Fruit fly (Drosophila melanogaster) whole organism, embryonic: ENCODE measurements around the gene CG17198.

Experiments used
- ATbp ChIP-seq: fragments of 200-800 bp; sonication (Bioruptor generic); optimal IDR thresholded peaks from 2 replicates; lab custom pipeline; 2017; ENCODE audit warnings: missing biosample characterization, mild to moderate bottlenecking, missing genetic modification characterization, missing genetic modification reagents
- Abd-B ChIP-seq: fragments of 200-800 bp; sonication (Bioruptor generic); optimal IDR thresholded peaks from 2 replicates; lab custom pipeline; 2018; ENCODE audit warnings: missing biosample characterization, mild to moderate bottlenecking, missing genetic modification characterization, moderate library complexity
- CG10267 ChIP-seq: fragments of 200-800 bp; sonication (Bioruptor generic); optimal IDR thresholded peaks from 2 replicates; lab custom pipeline; 2018; ENCODE audit warnings: missing biosample characterization, mild to moderate bottlenecking, missing genetic modification characterization, moderate library complexity
- CG12071 ChIP-seq: fragments of 200-800 bp; sonication (Bioruptor generic); optimal IDR thresholded peaks from 3 replicates; lab custom pipeline; 2018; ENCODE audit warnings: missing biosample characterization, mild to moderate bottlenecking, missing genetic modification characterization
- CG14667 ChIP-seq: fragments of 200-800 bp; sonication (Bioruptor generic); IDR thresholded peaks from 2 replicates; pipeline ENCODE4 v1.3.6; 2022; ENCODE audit warnings: missing biosample characterization, missing genetic modification characterization
- CG14860 ChIP-seq: fragments of 200-800 bp; sonication (Bioruptor generic); IDR thresholded peaks from 3 replicates; pipeline ENCODE4 v1.3.6; 2022; ENCODE audit warnings: missing biosample characterization, missing genetic modification characterization; ENCODE audit not compliant: partially characterized antibody
- CG16863 ChIP-seq: fragments of 200-800 bp; sonication (Bioruptor generic); optimal IDR thresholded peaks from 3 replicates; lab custom pipeline; 2016; ENCODE audit warnings: missing biosample characterization, missing genetic modification characterization
- CG17359 ChIP-seq: fragments of 200-800 bp; sonication (Bioruptor generic); optimal IDR thresholded peaks from 3 replicates; lab custom pipeline; 2018; ENCODE audit warnings: missing biosample characterization, mild to moderate bottlenecking, missing genetic modification characterization, moderate library complexity
- CG1792 ChIP-seq: fragments of 200-800 bp; sonication (Bioruptor generic); optimal IDR thresholded peaks from 2 replicates; lab custom pipeline; 2016; ENCODE audit warnings: missing biosample characterization, missing genetic modification characterization
- CG3281 ChIP-seq: fragments of 200-800 bp; sonication (Bioruptor generic); optimal IDR thresholded peaks from 3 replicates; lab custom pipeline; 2017; ENCODE audit warnings: missing biosample characterization, mild to moderate bottlenecking, missing genetic modification characterization
- CG34422 ChIP-seq: fragments of 200-800 bp; sonication (Bioruptor generic); IDR thresholded peaks from 3 replicates; pipeline ENCODE4 v1.3.6; 2022; ENCODE audit warnings: missing biosample characterization, missing genetic modification characterization
- CG4424 ChIP-seq: fragments of 200-800 bp; sonication (Bioruptor generic); optimal IDR thresholded peaks from 3 replicates; lab custom pipeline; 2016; ENCODE audit warnings: missing biosample characterization, missing genetic modification characterization
- CG4617 ChIP-seq: fragments of 200-800 bp; sonication (Bioruptor generic); optimal IDR thresholded peaks from 3 replicates; lab custom pipeline; 2016; ENCODE audit warnings: missing biosample characterization, missing genetic modification characterization, borderline replicate concordance
- CG4854 ChIP-seq: fragments of 200-800 bp; sonication (Bioruptor generic); optimal IDR thresholded peaks from 2 replicates; lab custom pipeline; 2016; ENCODE audit warnings: missing biosample characterization, missing genetic modification characterization, inconsistent platforms
- CG5180 ChIP-seq: fragments of 200-800 bp; sonication (Bioruptor generic); optimal IDR thresholded peaks from 3 replicates; lab custom pipeline; 2017; ENCODE audit warnings: missing biosample characterization, missing genetic modification characterization, mild to moderate bottlenecking, moderate library complexity, missing genetic modification reagents
- CG6765 ChIP-seq: fragments of 200-800 bp; sonication (Bioruptor generic); optimal IDR thresholded peaks from 3 replicates; lab custom pipeline; 2017; ENCODE audit warnings: missing biosample characterization, mild to moderate bottlenecking, missing genetic modification characterization
- CG8281 ChIP-seq: fragments of 200-800 bp; sonication (Bioruptor generic); optimal IDR thresholded peaks from 2 replicates; lab custom pipeline; 2018; ENCODE audit warnings: missing biosample characterization, mild to moderate bottlenecking, missing genetic modification characterization, moderate library complexity
- CG9727 ChIP-seq: fragments of 200-800 bp; sonication (Bioruptor generic); optimal IDR thresholded peaks from 3 replicates; lab custom pipeline; 2017; ENCODE audit warnings: missing biosample characterization, mild to moderate bottlenecking, missing genetic modification characterization
- CG9932 ChIP-seq: fragments of 200-800 bp; sonication (Bioruptor generic); IDR thresholded peaks from 2 replicates; pipeline ENCODE4 v1.3.6; 2022; ENCODE audit warnings: missing biosample characterization, missing genetic modification characterization
- Dad ChIP-seq: fragments of 200-800 bp; sonication (Bioruptor generic); optimal IDR thresholded peaks from 3 replicates; lab custom pipeline; 2016; ENCODE audit warnings: missing biosample characterization, missing genetic modification characterization
- Dek ChIP-seq: fragments of 200-800 bp; sonication (Bioruptor generic); optimal IDR thresholded peaks from 3 replicates; lab custom pipeline; 2019; ENCODE audit warnings: missing biosample characterization, mild to moderate bottlenecking, missing genetic modification characterization, moderate library complexity
- Dip3 ChIP-seq: fragments of 200-800 bp; sonication (Bioruptor generic); optimal IDR thresholded peaks from 3 replicates; lab custom pipeline; 2016; ENCODE audit warnings: missing biosample characterization, missing genetic modification characterization
- Drgx ChIP-seq: fragments of 200-800 bp; sonication (Bioruptor generic); IDR thresholded peaks from 2 replicates; pipeline ENCODE4 v1.3.6; 2022; ENCODE audit warnings: missing biosample characterization, missing genetic modification characterization
- GATAe ChIP-seq: fragments of 200-800 bp; sonication (Bioruptor generic); conservative IDR thresholded peaks from 2 replicates; pipeline ENCODE4 v1.3.6; 2022; ENCODE audit warnings: missing biosample characterization, missing genetic modification characterization
- MESR4 ChIP-seq: fragments of 200-800 bp; sonication (Bioruptor generic); optimal IDR thresholded peaks from 2 replicates; lab custom pipeline; 2018; ENCODE audit warnings: missing biosample characterization, mild to moderate bottlenecking, missing genetic modification characterization, moderate library complexity
- Meics ChIP-seq: fragments of 200-800 bp; sonication (Bioruptor generic); optimal IDR thresholded peaks from 2 replicates; lab custom pipeline; 2017; ENCODE audit warnings: missing biosample characterization, mild to moderate bottlenecking, missing genetic modification characterization
- Nf-YC ChIP-seq: fragments of 200-800 bp; optimal IDR thresholded peaks from 3 replicates; lab custom pipeline; 2019; ENCODE audit warnings: missing biosample characterization, mild to moderate bottlenecking, missing genetic modification characterization, moderate library complexity
- NfI ChIP-seq: fragments of 200-800 bp; sonication (Bioruptor generic); optimal IDR thresholded peaks from 3 replicates; lab custom pipeline; 2018; ENCODE audit warnings: missing biosample characterization, mild to moderate bottlenecking, missing genetic modification characterization, moderate library complexity
- Pdp1 ChIP-seq, 2 experiments: fragments of 200-800 bp; sonication (Bioruptor generic); optimal IDR thresholded peaks; 3 replicates each; lab custom pipeline; 2016; ENCODE audit warnings: missing biosample characterization in 2 of 2, missing genetic modification characterization in 2 of 2, mild to moderate bottlenecking in 1 of 2, moderate library complexity in 1 of 2
- Sox100B ChIP-seq: fragments of 200-800 bp; sonication (Bioruptor generic); optimal IDR thresholded peaks from 3 replicates; lab custom pipeline; 2018; ENCODE audit warnings: missing biosample characterization, mild to moderate bottlenecking, missing genetic modification characterization
- aop ChIP-seq: fragments of 200-800 bp; sonication (Bioruptor generic); IDR thresholded peaks from 2 replicates; pipeline ENCODE4 v1.3.6; 2022; ENCODE audit warnings: missing biosample characterization, missing genetic modification characterization
- corto ChIP-seq: fragments of 200-800 bp; sonication (Bioruptor generic); optimal IDR thresholded peaks from 2 replicates; lab custom pipeline; 2016; ENCODE audit warnings: missing biosample characterization, mild to moderate bottlenecking, missing genetic modification characterization, moderate library complexity
- crc ChIP-seq: fragments of 200-800 bp; sonication (Bioruptor generic); optimal IDR thresholded peaks from 2 replicates; lab custom pipeline; 2016; ENCODE audit warnings: missing biosample characterization, missing genetic modification characterization
- dpn ChIP-seq, 2 experiments: fragments of 200-800 bp; sonication (Bioruptor generic); optimal IDR thresholded peaks; 3 replicates each; lab custom pipeline; 2016; ENCODE audit warnings: missing biosample characterization in 2 of 2, missing genetic modification characterization in 2 of 2
- ftz-f1 ChIP-seq: fragments of 200-800 bp; sonication (Bioruptor generic); optimal IDR thresholded peaks from 2 replicates; lab custom pipeline; 2016; ENCODE audit warnings: missing biosample characterization, missing genetic modification characterization
- gt ChIP-seq: fragments of 200-800 bp; sonication (Bioruptor generic); IDR thresholded peaks from 2 replicates; pipeline ENCODE4 v1.3.6; 2022; ENCODE audit warnings: missing biosample characterization, missing genetic modification characterization
- pfk ChIP-seq: fragments of 200-800 bp; sonication (Bioruptor generic); optimal IDR thresholded peaks from 2 replicates; lab custom pipeline; 2018; ENCODE audit warnings: missing biosample characterization, mild to moderate bottlenecking, missing genetic modification characterization, moderate library complexity
- repo ChIP-seq: fragments of 200-800 bp; sonication (Bioruptor generic); optimal IDR thresholded peaks from 2 replicates; lab custom pipeline; 2016; ENCODE audit warnings: missing biosample characterization, missing genetic modification characterization
- sd ChIP-seq: fragments of 200-800 bp; sonication (Bioruptor generic); optimal IDR thresholded peaks from 3 replicates; lab custom pipeline; 2018; ENCODE audit warnings: missing biosample characterization, mild to moderate bottlenecking, missing genetic modification characterization, moderate library complexity
- unpg ChIP-seq: fragments of 200-800 bp; sonication (Bioruptor generic); optimal IDR thresholded peaks from 3 replicates; lab custom pipeline; 2018; ENCODE audit warnings: missing biosample characterization, mild to moderate bottlenecking, missing genetic modification characterization, moderate library complexity
- zf30C ChIP-seq: fragments of 200-800 bp; sonication (Bioruptor generic); optimal IDR thresholded peaks from 3 replicates; lab custom pipeline; 2018; ENCODE audit warnings: missing biosample characterization, mild to moderate bottlenecking, missing genetic modification characterization

Gene CG17198

DNA sequence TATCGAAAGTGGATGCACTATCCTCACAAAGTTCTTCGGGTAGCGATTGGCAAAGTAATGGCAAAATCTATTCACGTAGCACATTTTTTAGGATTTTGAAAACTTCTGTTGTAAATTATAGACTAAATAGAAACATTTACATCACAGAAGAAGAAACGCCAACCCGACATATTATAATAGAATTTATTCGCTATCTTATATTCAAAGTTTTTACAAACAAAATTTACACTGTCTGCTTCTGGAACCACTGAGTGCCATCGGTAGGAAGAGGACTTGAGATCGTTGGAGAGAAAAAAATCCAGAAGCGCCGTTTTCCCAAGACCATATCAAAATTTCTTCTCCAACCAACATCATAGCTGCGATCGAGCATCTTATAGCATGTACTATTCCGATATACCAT is 1.9 kb upstream of the CG17198 start, which contains the start of gene CG17195:
Gene CG17195, minus strand, starts transcription at position 101 of the 400 bp plus-strand sequence.
- no peak for TF ChIP-seq Nf-YC
- TF ChIP-seq ATbp (GFP tag; lab: Kevin White, UChicago), result no peak
- no peak for TF ChIP-seq NfI (GFP tag; lab: Kevin White, UChicago)
- TF ChIP-seq CG1792, result no peak
- TF ChIP-seq CG12071, result no peak
- TF ChIP-seq gt (GFP tag; lab: Robert Waterston, UW), result no peak
- TF ChIP-seq CG5180 (GFP tag; lab: Kevin White, UChicago), result no peak
- TF ChIP-seq Drgx, result no peak
- no peak for TF ChIP-seq CG9727 (GFP tag; lab: Kevin White, UChicago)
- TF ChIP-seq CG4617 (GFP tag; lab: Kevin White, UChicago), result no peak
- TF ChIP-seq sd (tag; lab: Kevin White, UChicago), result no peak
- no peak for TF ChIP-seq CG34422 (GFP tag; lab: Robert Waterston, UW)
- TF ChIP-seq Abd-B (GFP tag; lab: Kevin White, UChicago), result no peak

DNA sequence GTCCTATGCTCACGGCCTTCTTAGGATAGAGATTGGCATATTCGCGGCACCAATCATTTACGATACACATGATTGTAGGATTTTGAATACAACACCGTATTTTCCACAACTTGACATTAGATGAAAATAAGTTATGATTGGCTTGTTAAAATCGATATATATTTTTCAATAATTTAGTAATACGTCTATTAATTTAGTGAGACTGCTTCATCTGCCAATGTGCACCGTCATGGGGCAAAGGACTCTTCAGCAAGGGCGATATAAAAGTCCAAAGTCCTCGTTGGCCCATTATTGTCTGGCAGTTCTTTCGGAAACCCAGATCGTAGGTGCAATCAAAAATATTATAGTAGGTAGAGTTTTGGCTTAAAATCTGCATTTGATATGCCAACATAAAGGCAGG is 968 bp upstream of the CG17198 start, which contains the start of gene CG17196:
Gene CG17196, minus strand, starts transcription at position 101 of the 400 bp plus-strand sequence.
- no peak for TF ChIP-seq CG10267
- TF ChIP-seq dpn (GFP tag; optimal IDR thresholded peaks at IDR 0.05; lab: Kevin White, UChicago), result no peak
- TF ChIP-seq Dad (GFP tag; lab: Kevin White, UChicago), result no peak
- no peak for TF ChIP-seq unpg (GFP tag; lab: Kevin White, UChicago)
- no peak for TF ChIP-seq crc
- no peak for TF ChIP-seq CG14667
- TF ChIP-seq Dek (tag; lab: Kevin White, UChicago), result no peak
- TF ChIP-seq CG3281 (GFP tag; lab: Kevin White, UChicago), result no peak
- TF ChIP-seq CG9932, result no peak
- no peak for TF ChIP-seq aop (GFP tag; lab: Robert Waterston, UW)
- TF ChIP-seq CG8281 (tag; lab: Kevin White, UChicago), result no peak

- TF ChIP-seq repo (GFP tag; lab: Kevin White, UChicago), result no peak
- no peak for TF ChIP-seq zf30C (GFP tag; lab: Kevin White, UChicago)
- TF ChIP-seq CG4854, result no peak
- no peak for TF ChIP-seq CG4424 (GFP tag; lab: Kevin White, UChicago)
- no peak for TF ChIP-seq pfk
- no peak for TF ChIP-seq GATAe
- TF ChIP-seq Pdp1 (GFP tag; optimal IDR thresholded peaks at IDR 0.05; lab: Kevin White, UChicago), result no peak
- TF ChIP-seq Meics (GFP tag; lab: Kevin White, UChicago), result no peak
- no peak for TF ChIP-seq MESR4
- no peak for TF ChIP-seq CG14860
- no peak for TF ChIP-seq Sox100B (GFP tag; lab: Kevin White, UChicago)
- no peak for TF ChIP-seq Dip3 (GFP tag; lab: Kevin White, UChicago)
- TF ChIP-seq CG17359 (tag; lab: Kevin White, UChicago), result no peak
- no peak for TF ChIP-seq ftz-f1 (GFP tag; lab: Kevin White, UChicago)
- TF ChIP-seq CG6765 (GFP tag; lab: Kevin White, UChicago), result no peak
- no peak for TF ChIP-seq CG16863 (GFP tag; lab: Kevin White, UChicago)
- no peak for TF ChIP-seq corto (GFP tag; lab: Kevin White, UChicago)
- TF ChIP-seq, all 482 proteins: peak for 0
Observed at dm6 chr3R:25763005-25763404, 12.2 kb downstream of the CG17198 start, which contains the start of gene LpR1. Gene LpR1 (minus strand): TSS chr3R:25763105.
